Fruit fly (Drosophila melanogaster) whole organism, embryonic: Measurements from ENCODE around the gene Nf-YA.

Source experiments
- CG10274 ChIP-seq: fragments of 200-800 bp; sonication (Bioruptor generic); optimal IDR thresholded peaks from 3 replicates; lab custom pipeline; 2017; ENCODE audit warnings: missing biosample characterization, mild to moderate bottlenecking, missing genetic modification characterization
- CG12219 ChIP-seq: fragments of 200-800 bp; sonication (Bioruptor generic); optimal IDR thresholded peaks from 3 replicates; lab custom pipeline; 2018; ENCODE audit warnings: missing biosample characterization, mild to moderate bottlenecking, missing genetic modification characterization
- CG12391 ChIP-seq: fragments of 200-800 bp; sonication (Bioruptor generic); optimal IDR thresholded peaks from 3 replicates; lab custom pipeline; 2018; ENCODE audit warnings: missing biosample characterization, mild to moderate bottlenecking, missing genetic modification characterization, moderate library complexity
- CG13775 ChIP-seq: fragments of 200-800 bp; sonication (Bioruptor generic); optimal IDR thresholded peaks from 3 replicates; lab custom pipeline; 2017; ENCODE audit warnings: missing biosample characterization, mild to moderate bottlenecking, missing genetic modification characterization
- E2f1 ChIP-seq: fragments of 200-800 bp; sonication (Bioruptor generic); IDR thresholded peaks from 2 replicates; pipeline ENCODE4 v1.3.6; 2022; ENCODE audit warnings: missing biosample characterization, missing genetic modification characterization
- Sry-δ ChIP-seq: fragments of 200-800 bp; sonication (Bioruptor generic); optimal IDR thresholded peaks from 2 replicates; lab custom pipeline; 2016; ENCODE audit warnings: missing biosample characterization, missing genetic modification characterization
- ci ChIP-seq: fragments of 200-800 bp; sonication (Bioruptor generic); IDR thresholded peaks from 3 replicates; pipeline ENCODE4 v1.3.6; 2022; ENCODE audit warnings: missing biosample characterization, missing genetic modification characterization
- en ChIP-seq: fragments of 200-800 bp; sonication (Bioruptor generic); optimal IDR thresholded peaks from 2 replicates; lab custom pipeline; 2016; ENCODE audit warnings: missing biosample characterization, missing genetic modification characterization
- fd102C ChIP-seq: fragments of 200-800 bp; sonication (Bioruptor generic); optimal IDR thresholded peaks from 2 replicates; lab custom pipeline; 2018; ENCODE audit warnings: missing biosample characterization, mild to moderate bottlenecking, missing genetic modification characterization, moderate library complexity
- ranshi ChIP-seq: fragments of 200-800 bp; sonication (Bioruptor generic); IDR thresholded peaks from 2 replicates; pipeline ENCODE4 v1.3.6; 2022; ENCODE audit warnings: missing biosample characterization, missing genetic modification characterization
- ttk ChIP-seq: fragments of 200-800 bp; sonication (Bioruptor generic); IDR thresholded peaks from 2 replicates; pipeline ENCODE4 v2.1.2; 2022; ENCODE audit warnings: missing biosample characterization, missing genetic modification characterization
- zen ChIP-seq: fragments of 200-800 bp; sonication (Bioruptor generic); optimal IDR thresholded peaks from 3 replicates; lab custom pipeline; 2018; ENCODE audit warnings: missing biosample characterization, mild to moderate bottlenecking, missing genetic modification characterization, moderate library complexity
- zfh2 ChIP-seq: fragments of 200-800 bp; sonication (Bioruptor generic); optimal IDR thresholded peaks from 2 replicates; lab custom pipeline; 2016; ENCODE audit warnings: missing biosample characterization, missing genetic modification characterization

DNA sequence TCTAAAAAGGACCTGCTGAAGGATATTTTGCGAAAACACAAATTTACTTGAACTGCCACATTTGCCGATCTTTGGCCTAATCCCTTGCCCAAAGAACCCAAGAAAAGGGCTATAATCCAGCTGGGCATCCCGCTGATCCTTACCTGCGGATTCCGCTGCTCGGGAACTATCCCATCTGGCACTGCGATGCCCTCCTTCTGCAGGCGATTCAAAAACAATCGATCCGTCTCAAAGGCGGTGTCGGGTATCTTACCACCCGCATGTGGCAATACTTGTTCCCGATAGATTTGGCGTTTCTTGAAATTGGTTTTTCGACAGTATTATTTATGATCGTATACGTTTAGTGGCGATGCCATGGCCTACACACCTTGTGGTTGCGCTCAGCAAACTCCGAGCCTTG, 49.3 kb upstream of the Nf-YA start:
- TF ChIP-seq zen (tag; lab: Kevin White, UChicago): peak; percentile 67
- no peak for TF ChIP-seq CG12391 (tag; lab: Kevin White, UChicago)
- no peak for TF ChIP-seq CG13775
- TF ChIP-seq ci: no peak
- TF ChIP-seq E2f1 (GFP tag; lab: Robert Waterston, UW): no peak
- TF ChIP-seq CG10274 (GFP tag; lab: Kevin White, UChicago): no peak
- no peak for TF ChIP-seq zfh2 (GFP tag; lab: Kevin White, UChicago)
- TF ChIP-seq Sry-δ (GFP tag; lab: Kevin White, UChicago): no peak
- TF ChIP-seq CG12219: no peak
- TF ChIP-seq fd102C: no peak
- TF ChIP-seq ttk (GFP tag; lab: Robert Waterston, UW): no peak
- TF ChIP-seq en (GFP tag; lab: Kevin White, UChicago): no peak
- TF ChIP-seq ranshi (GFP tag; lab: Robert Waterston, UW): no peak
